Worm (Caenorhabditis elegans): ENCODE measurements around the gene fbxa-15.

fbxa-15 gene

DNA sequence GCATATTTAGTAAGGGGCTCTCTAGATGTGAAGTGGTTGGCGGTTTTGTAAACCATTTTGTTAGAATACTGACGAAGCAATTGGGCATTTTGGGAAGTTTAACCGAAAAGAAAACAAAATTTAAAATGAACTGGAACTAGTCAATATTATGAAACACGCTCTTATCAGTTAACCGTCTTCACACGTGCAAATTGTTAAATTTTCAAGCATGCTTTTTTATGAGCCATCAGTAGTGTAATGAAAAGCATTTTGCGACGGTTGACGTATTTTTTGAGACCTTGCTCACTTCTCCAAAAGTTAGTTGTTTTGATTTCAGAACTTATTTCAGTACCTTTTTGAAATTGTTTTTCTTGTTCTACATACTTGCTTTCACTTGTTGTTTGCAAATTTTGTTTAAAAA, 27.9 kb upstream of the fbxa-15 start, which contains the start of gene fbxa-25:
fbxa-25 (minus strand) TSS at position 138 of the 400 bp plus-strand sequence.
- TF ChIP-seq ceh-24 (tag; optimal IDR thresholded peaks at IDR 0.05) (no peak), fax-1 (tag; optimal IDR thresholded peaks at IDR 0.05) (no peak), elt-2 (tag; optimal IDR thresholded peaks at IDR 0.05) (no peak), unc-3 (GFP tag; conservative IDR thresholded peaks at IDR 0.05) (no peak), unc-3 (tag; optimal IDR thresholded peaks at IDR 0.05) (no peak), tbx-7 (tag; optimal IDR thresholded peaks at IDR 0.05) (no peak), ceh-34 (tag; optimal IDR thresholded peaks at IDR 0.05) (no peak), ceh-9 (tag; optimal IDR thresholded peaks at IDR 0.05) (no peak), hlh-13 (GFP tag; optimal IDR thresholded peaks at IDR 0.05) (no peak), K02D7.2 (tag; optimal IDR thresholded peaks at IDR 0.05) (no peak), unc-86 (tag; optimal IDR thresholded peaks at IDR 0.05) (no peak), K09A11.1 (tag; optimal IDR thresholded peaks at IDR 0.05; ENCODE audit: insufficient read depth) (no peak), pros-1 (tag; optimal IDR thresholded peaks at IDR 0.05) (no peak), sdc-2 (tag; optimal IDR thresholded peaks at IDR 0.05) (no peak), pag-3 (tag; optimal IDR thresholded peaks at IDR 0.05; ENCODE audit: borderline replicate concordance) (no peak), che-1 (tag; optimal IDR thresholded peaks at IDR 0.05) (no peak)

DNA sequence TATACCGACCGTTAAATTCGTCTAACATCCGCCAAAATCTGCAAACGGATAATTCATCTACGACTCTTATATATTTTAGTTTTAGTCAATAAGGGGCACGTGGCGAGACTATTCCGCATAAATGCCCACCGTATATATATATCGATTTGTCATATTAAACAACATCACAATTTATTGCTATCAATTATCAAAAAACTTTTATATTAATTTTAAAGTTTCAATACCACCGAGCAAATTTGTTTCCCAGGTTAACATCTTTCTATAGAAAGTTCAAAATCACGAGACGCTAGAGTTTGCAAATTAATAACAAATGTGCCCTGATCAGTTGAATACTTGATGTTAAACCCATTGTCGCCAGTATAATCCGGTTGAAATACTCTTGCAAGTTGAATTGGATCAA, 26.1 kb upstream of the fbxa-15 start, which contains the start of gene Y82E9BL.5:
Y82E9BL.5 (minus strand) TSS at position 101 of the 400 bp plus-strand sequence.
- TF ChIP-seq nhr-232 (tag; optimal IDR thresholded peaks at IDR 0.05) (no peak), sox-2 (GFP tag; IDR thresholded peaks at IDR 0.05) (no peak), odd-2 (tag; optimal IDR thresholded peaks at IDR 0.05) (no peak), pros-1 (tag; optimal IDR thresholded peaks at IDR 0.05) (no peak), hlh-15 (tag; optimal IDR thresholded peaks at IDR 0.05) (no peak), pag-3 (tag; optimal IDR thresholded peaks at IDR 0.05; ENCODE audit: borderline replicate concordance) (no peak), ceh-48 (tag; optimal IDR thresholded peaks at IDR 0.05) (no peak), hlh-6 (tag; optimal IDR thresholded peaks at IDR 0.05) (no peak), ama-1 (optimal IDR thresholded peaks at IDR 0.05) (no peak), mec-3 (tag; optimal IDR thresholded peaks at IDR 0.05; ENCODE audit: borderline replicate concordance) (no peak), tbx-2 (tag; optimal IDR thresholded peaks at IDR 0.05) (no peak), sox-4 (tag; optimal IDR thresholded peaks at IDR 0.05) (no peak)

DNA sequence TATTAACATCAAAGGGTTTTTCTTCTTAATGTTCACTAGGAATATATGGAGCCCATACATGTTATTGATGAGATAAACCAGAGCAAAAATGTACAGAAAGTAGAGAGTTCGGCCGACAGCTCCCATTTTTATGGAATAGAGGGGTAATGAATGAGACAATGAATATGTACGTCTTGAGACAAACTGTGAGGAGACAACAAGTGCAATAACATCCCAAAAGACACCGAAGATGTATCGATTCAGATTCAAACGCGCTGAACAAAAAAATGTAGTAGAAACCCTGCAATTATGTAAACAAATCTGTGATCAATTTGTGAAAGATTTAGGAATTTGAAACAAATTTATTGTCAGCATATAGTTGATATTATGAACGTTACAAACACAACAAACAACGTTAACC, 25.5 kb upstream of the fbxa-15 start:
- TF ChIP-seq unc-42 (tag; optimal IDR thresholded peaks at IDR 0.05) (no peak), pha-2 (tag; optimal IDR thresholded peaks at IDR 0.05) (no peak), dve-1 (tag; optimal IDR thresholded peaks at IDR 0.05) (no peak), ceh-30 (tag; optimal IDR thresholded peaks at IDR 0.05) (no peak), che-1 (tag; optimal IDR thresholded peaks at IDR 0.05) (no peak), sox-2 (GFP tag; IDR thresholded peaks at IDR 0.05) (no peak), C08G9.2 (tag; optimal IDR thresholded peaks at IDR 0.05) (no peak), sdc-2 (tag; optimal IDR thresholded peaks at IDR 0.05) (no peak), fkh-6 (tag; optimal IDR thresholded peaks at IDR 0.05) (no peak), F13H6.1 (tag; optimal IDR thresholded peaks at IDR 0.05) (no peak), lim-6 (tag; optimal IDR thresholded peaks at IDR 0.05) (no peak), npax-4 (tag; optimal IDR thresholded peaks at IDR 0.05) (no peak), K09A11.1 (tag; optimal IDR thresholded peaks at IDR 0.05; ENCODE audit: insufficient read depth) (no peak), nfya-1 (tag; optimal IDR thresholded peaks at IDR 0.05) (no peak), hlh-30 (tag; optimal IDR thresholded peaks at IDR 0.05; ENCODE audit: insufficient read depth) (no peak), ama-1 (optimal IDR thresholded peaks at IDR 0.05) (no peak), dmd-4 (tag; optimal IDR thresholded peaks at IDR 0.05; ENCODE audit: borderline replicate concordance) (no peak)

DNA sequence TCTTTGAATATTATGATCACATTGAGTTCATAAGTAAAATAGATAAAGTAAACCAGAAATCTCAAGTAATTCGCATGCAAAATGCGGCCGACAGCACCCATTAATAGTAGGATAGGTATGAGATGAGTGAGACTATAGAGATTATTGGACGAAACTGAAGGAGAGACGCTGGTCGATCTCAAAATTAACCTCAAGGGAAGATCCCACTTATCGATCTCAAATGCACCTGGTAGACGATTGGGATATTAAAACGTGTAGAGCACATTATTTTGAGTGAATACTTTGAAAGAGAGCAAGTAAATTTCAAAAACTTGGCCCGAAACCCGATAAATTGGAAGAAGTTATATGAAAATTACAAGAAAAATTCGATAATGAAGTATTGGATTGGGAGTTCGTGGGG, 24.2 kb upstream of the fbxa-15 start, which contains the start of gene Y82E9BL.6:
Y82E9BL.6 (minus strand) TSS at position 101 of the 400 bp plus-strand sequence.
- TF ChIP-seq ceh-22 (tag; optimal IDR thresholded peaks at IDR 0.05): no peak
- TF ChIP-seq pag-3 (tag; optimal IDR thresholded peaks at IDR 0.05; ENCODE audit: borderline replicate concordance): no peak
- no peak for TF ChIP-seq sox-2 (GFP tag; IDR thresholded peaks at IDR 0.05)
- TF ChIP-seq pha-4 (tag; optimal IDR thresholded peaks at IDR 0.05): no peak
- TF ChIP-seq ceh-31 (tag; optimal IDR thresholded peaks at IDR 0.05): no peak
- no peak for TF ChIP-seq dve-1 (tag; optimal IDR thresholded peaks at IDR 0.05)
- TF ChIP-seq rnt-1 (tag; optimal IDR thresholded peaks at IDR 0.05): no peak
- no peak for TF ChIP-seq hlh-6 (tag; optimal IDR thresholded peaks at IDR 0.05)
